Fruit fly (Drosophila melanogaster) whole organism, embryonic: ENCODE data around the gene CG13029.

Experiments used
- Blimp-1 ChIP-seq: fragments of 200-800 bp; sonication (Bioruptor generic); optimal IDR thresholded peaks from 3 replicates; lab custom pipeline; 2018; ENCODE audit warnings: missing biosample characterization, missing genetic modification characterization, mild to moderate bottlenecking, moderate library complexity, missing genetic modification reagents
- CG10147 ChIP-seq: fragments of 200-800 bp; sonication (Bioruptor generic); optimal IDR thresholded peaks from 2 replicates; lab custom pipeline; 2019; ENCODE audit warnings: missing biosample characterization, mild to moderate bottlenecking, missing genetic modification characterization, moderate library complexity
- CG11504 ChIP-seq: fragments of 200-800 bp; sonication (Bioruptor generic); optimal IDR thresholded peaks from 3 replicates; lab custom pipeline; 2019; ENCODE audit warnings: missing biosample characterization, mild to moderate bottlenecking, missing genetic modification characterization, moderate library complexity
- CG13287 ChIP-seq: fragments of 200-800 bp; sonication (Bioruptor generic); IDR thresholded peaks from 2 replicates; pipeline ENCODE4 v1.3.6; 2022; ENCODE audit warnings: missing biosample characterization, missing genetic modification characterization; ENCODE audit not compliant: partially characterized antibody
- CG13296 ChIP-seq: fragments of 200-800 bp; sonication (Bioruptor generic); optimal IDR thresholded peaks from 3 replicates; lab custom pipeline; 2018; ENCODE audit warnings: missing biosample characterization, mild to moderate bottlenecking, missing genetic modification characterization
- CG14014 ChIP-seq: fragments of 200-800 bp; sonication (Bioruptor generic); IDR thresholded peaks from 2 replicates; pipeline ENCODE4 v1.3.6; 2022; ENCODE audit warnings: missing biosample characterization, missing genetic modification characterization
- CG14050 ChIP-seq: fragments of 200-800 bp; sonication (Bioruptor generic); IDR thresholded peaks from 3 replicates; pipeline ENCODE4 v1.3.6; 2022; ENCODE audit warnings: missing biosample characterization, missing genetic modification characterization
- CG14860 ChIP-seq: fragments of 200-800 bp; sonication (Bioruptor generic); IDR thresholded peaks from 3 replicates; pipeline ENCODE4 v1.3.6; 2022; ENCODE audit warnings: missing biosample characterization, missing genetic modification characterization; ENCODE audit not compliant: partially characterized antibody
- CG16779 ChIP-seq: fragments of 200-800 bp; sonication (Bioruptor generic); IDR thresholded peaks from 2 replicates; pipeline ENCODE4 v1.3.6; 2022; ENCODE audit warnings: missing biosample characterization, missing genetic modification characterization
- CG17361 ChIP-seq: fragments of 200-800 bp; sonication (Bioruptor generic); IDR thresholded peaks from 3 replicates; pipeline ENCODE4 v1.3.6; 2022; ENCODE audit warnings: missing biosample characterization, missing genetic modification characterization
- CG17385 ChIP-seq: fragments of 200-800 bp; sonication (Bioruptor generic); optimal IDR thresholded peaks from 3 replicates; lab custom pipeline; 2018; ENCODE audit warnings: missing biosample characterization, mild to moderate bottlenecking, missing genetic modification characterization
- CG18262 ChIP-seq: fragments of 200-800 bp; optimal IDR thresholded peaks from 3 replicates; lab custom pipeline; 2019; ENCODE audit warnings: missing biosample characterization, mild to moderate bottlenecking, missing genetic modification characterization, moderate library complexity
- CG18764 ChIP-seq: fragments of 200-800 bp; sonication (Bioruptor generic); optimal IDR thresholded peaks from 3 replicates; lab custom pipeline; 2016; ENCODE audit warnings: missing biosample characterization, missing genetic modification characterization
- CG2678 ChIP-seq: fragments of 200-800 bp; sonication (Bioruptor generic); optimal IDR thresholded peaks from 3 replicates; lab custom pipeline; 2019; ENCODE audit warnings: missing biosample characterization, mild to moderate bottlenecking, missing genetic modification characterization, moderate library complexity
- CG3847 ChIP-seq: fragments of 200-800 bp; sonication (Bioruptor generic); IDR thresholded peaks from 2 replicates; pipeline ENCODE4 v1.3.6; 2022; ENCODE audit warnings: missing biosample characterization, missing genetic modification characterization
- CG4424 ChIP-seq: fragments of 200-800 bp; sonication (Bioruptor generic); optimal IDR thresholded peaks from 3 replicates; lab custom pipeline; 2016; ENCODE audit warnings: missing biosample characterization, missing genetic modification characterization
- CG7556 ChIP-seq: fragments of 200-800 bp; sonication (Bioruptor generic); optimal IDR thresholded peaks from 2 replicates; lab custom pipeline; 2017; ENCODE audit warnings: missing biosample characterization, mild to moderate bottlenecking, missing genetic modification characterization
- CG9437 ChIP-seq: fragments of 200-800 bp; sonication (Bioruptor generic); optimal IDR thresholded peaks from 2 replicates; lab custom pipeline; 2018; ENCODE audit warnings: missing biosample characterization, mild to moderate bottlenecking, missing genetic modification characterization
- CG9609 ChIP-seq: fragments of 200-800 bp; sonication (Bioruptor generic); optimal IDR thresholded peaks from 3 replicates; lab custom pipeline; 2016; ENCODE audit warnings: missing biosample characterization, missing genetic modification characterization
- CG9932 ChIP-seq: fragments of 200-800 bp; sonication (Bioruptor generic); IDR thresholded peaks from 2 replicates; pipeline ENCODE4 v1.3.6; 2022; ENCODE audit warnings: missing biosample characterization, missing genetic modification characterization
- CoRest ChIP-seq: fragments of 200-800 bp; sonication (Bioruptor generic); optimal IDR thresholded peaks from 3 replicates; lab custom pipeline; 2018; ENCODE audit warnings: missing biosample characterization, mild to moderate bottlenecking, missing genetic modification characterization, moderate library complexity
- Dip2 ChIP-seq: fragments of 200-800 bp; sonication (Bioruptor generic); IDR thresholded peaks from 2 replicates; pipeline ENCODE4 v1.3.6; 2022; ENCODE audit warnings: missing biosample characterization, missing genetic modification characterization
- Ets65A ChIP-seq: fragments of 200-800 bp; sonication (Bioruptor generic); peaks from one replicate; lab custom pipeline; 2016; ENCODE audit warnings: missing biosample characterization, missing genetic modification characterization
- Fer1 ChIP-seq: fragments of 200-800 bp; sonication (Bioruptor generic); optimal IDR thresholded peaks from 2 replicates; lab custom pipeline; 2017; ENCODE audit warnings: missing biosample characterization, mild to moderate bottlenecking, missing genetic modification characterization
- Jarid2 ChIP-seq: fragments of 200-800 bp; sonication (Bioruptor generic); optimal IDR thresholded peaks from 3 replicates; lab custom pipeline; 2017; ENCODE audit warnings: mild to moderate bottlenecking, missing biosample characterization, missing genetic modification reagents, missing genetic modification characterization
- Mes4 ChIP-seq: fragments of 200-800 bp; sonication (Bioruptor generic); optimal IDR thresholded peaks from 2 replicates; lab custom pipeline; 2016; ENCODE audit warnings: missing biosample characterization, missing genetic modification characterization
- Nf-YA ChIP-seq: fragments of 200-800 bp; sonication (Bioruptor generic); IDR thresholded peaks from 2 replicates; pipeline ENCODE4 v1.3.6; 2022; ENCODE audit warnings: missing biosample characterization, missing genetic modification characterization
- Oaz ChIP-seq: fragments of 200-800 bp; sonication (Bioruptor generic); IDR thresholded peaks from 2 replicates; pipeline ENCODE4 v1.3.6; 2022; ENCODE audit warnings: missing biosample characterization, missing genetic modification characterization
- Side ChIP-seq: fragments of 200-800 bp; sonication (Bioruptor generic); optimal IDR thresholded peaks from 2 replicates; lab custom pipeline; 2016; ENCODE audit warnings: missing biosample characterization, missing genetic modification characterization
- Sox102F ChIP-seq: fragments of 200-800 bp; sonication (Bioruptor generic); optimal IDR thresholded peaks from 2 replicates; lab custom pipeline; 2018; ENCODE audit warnings: missing biosample characterization, mild to moderate bottlenecking, missing genetic modification characterization, moderate library complexity
- TFAM ChIP-seq: fragments of 200-800 bp; sonication (Bioruptor generic); optimal IDR thresholded peaks from 2 replicates; lab custom pipeline; 2017; ENCODE audit warnings: missing biosample characterization, missing genetic modification characterization, inconsistent platforms
- Xrp1 ChIP-seq: fragments of 200-800 bp; sonication (Bioruptor generic); IDR thresholded peaks from 2 replicates; pipeline ENCODE4 v1.3.6; 2022; ENCODE audit warnings: missing biosample characterization, missing genetic modification characterization
- chif ChIP-seq, 2 experiments: fragments of 200-800 bp; sonication (Bioruptor generic); optimal IDR thresholded peaks; 3 replicates each; lab custom pipeline; 2016; ENCODE audit warnings: missing biosample characterization in 2 of 2, missing genetic modification characterization in 2 of 2
- crc ChIP-seq: fragments of 200-800 bp; sonication (Bioruptor generic); optimal IDR thresholded peaks from 2 replicates; lab custom pipeline; 2016; ENCODE audit warnings: missing biosample characterization, missing genetic modification characterization
- eve ChIP-seq, 2 experiments: fragments of >200 bp; optimal IDR thresholded peaks; 2 replicates each; lab custom pipeline; 2017; ENCODE audit warnings: missing biosample characterization in 2 of 2, missing genetic modification characterization in 2 of 2
- fu2 ChIP-seq: fragments of 200-800 bp; sonication (Bioruptor generic); optimal IDR thresholded peaks from 2 replicates; lab custom pipeline; 2016; ENCODE audit warnings: missing biosample characterization, missing genetic modification characterization
- gcm2 ChIP-seq: fragments of 200-800 bp; sonication (Bioruptor generic); optimal IDR thresholded peaks from 2 replicates; lab custom pipeline; 2016; ENCODE audit warnings: missing biosample characterization, missing genetic modification characterization
- gem ChIP-seq: fragments of 200-800 bp; sonication (Bioruptor generic); optimal IDR thresholded peaks from 2 replicates; lab custom pipeline; 2019; ENCODE audit warnings: missing biosample characterization, mild to moderate bottlenecking, missing genetic modification characterization, moderate library complexity
- gfzf ChIP-seq: fragments of 200-800 bp; sonication (Bioruptor generic); optimal IDR thresholded peaks from 2 replicates; lab custom pipeline; 2016; ENCODE audit warnings: missing biosample characterization, mild to moderate bottlenecking, missing genetic modification characterization, moderate library complexity
- grau ChIP-seq: fragments of 200-800 bp; optimal IDR thresholded peaks from 3 replicates; lab custom pipeline; 2019; ENCODE audit warnings: missing biosample characterization, mild to moderate bottlenecking, missing genetic modification characterization, moderate library complexity
- gsb ChIP-seq: fragments of 200-800 bp; sonication (Bioruptor generic); IDR thresholded peaks from 2 replicates; pipeline ENCODE4 v1.3.6; 2022; ENCODE audit warnings: missing biosample characterization, missing genetic modification characterization
- prd ChIP-seq, 3 experiments: fragments of >200 bp in 2 of 3; fragments of 200-800 bp in 1 of 3; sonication (Bioruptor generic) in 1 of 3; optimal IDR thresholded peaks in 2 of 3; IDR thresholded peaks in 1 of 3; 2 replicates in 2 of 3; 3 replicates in 1 of 3; pipeline versions ENCODE4 v1.3.6 to Lab custom; 2017 to 2022; ENCODE audit warnings: missing biosample characterization in 1 of 3, missing genetic modification characterization in 1 of 3
- pros ChIP-seq: fragments of 200-800 bp; sonication (Bioruptor generic); optimal IDR thresholded peaks from 3 replicates; lab custom pipeline; 2019; ENCODE audit warnings: missing biosample characterization, mild to moderate bottlenecking, missing genetic modification characterization, moderate library complexity
- slp2 ChIP-seq: fragments of 200-800 bp; sonication (Bioruptor generic); optimal IDR thresholded peaks from 2 replicates; lab custom pipeline; 2016; ENCODE audit warnings: missing biosample characterization, missing genetic modification characterization
- sr ChIP-seq: fragments of 200-800 bp; sonication (Bioruptor generic); IDR thresholded peaks from 3 replicates; pipeline ENCODE4 v1.3.6; 2022; ENCODE audit warnings: missing biosample characterization, missing genetic modification characterization
- tap ChIP-seq: fragments of 200-800 bp; optimal IDR thresholded peaks from 3 replicates; lab custom pipeline; 2019; ENCODE audit warnings: missing biosample characterization, mild to moderate bottlenecking, missing genetic modification characterization, moderate library complexity

Gene CG13029

DNA sequence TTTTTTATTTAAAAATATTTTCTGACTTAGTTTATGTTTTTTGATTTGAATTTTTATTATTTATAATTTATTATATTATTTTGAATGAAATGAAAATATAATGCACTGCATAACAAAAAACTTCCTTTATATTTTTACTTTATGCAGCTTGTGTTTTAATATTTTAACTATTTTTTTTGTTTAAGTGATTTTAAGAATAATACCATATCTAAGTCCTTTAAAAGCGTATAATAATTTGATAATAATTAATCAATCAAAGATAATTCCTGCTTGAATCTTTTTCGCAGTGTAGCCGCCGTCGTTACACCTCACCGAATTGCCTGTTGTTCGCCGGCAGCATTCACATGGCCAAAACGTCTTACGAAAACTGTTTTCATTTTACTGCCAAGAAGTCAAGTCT lies 35.2 kb upstream of the CG13029 start (continued):
- TF ChIP-seq TFAM (GFP tag; lab: Kevin White, UChicago) = no peak
- peak; percentile 8 for TF ChIP-seq CG4424 (GFP tag; lab: Kevin White, UChicago)
- TF ChIP-seq Side (GFP tag; lab: Kevin White, UChicago) = no peak
- TF ChIP-seq Dip2 (GFP tag; lab: Robert Waterston, UW) = no peak
- TF ChIP-seq CG10147 (GFP tag; lab: Kevin White, UChicago) = no peak
- peak; percentile 35 for TF ChIP-seq CG18262
- TF ChIP-seq CG17385 (GFP tag; lab: Kevin White, UChicago) = peak; percentile 14
- no peak for TF ChIP-seq slp2
- no peak for TF ChIP-seq CG9609 (GFP tag; lab: Kevin White, UChicago)
- TF ChIP-seq CG13296 (GFP tag; lab: Kevin White, UChicago) = peak; percentile 17
- TF ChIP-seq CG13287 = no peak
- TF ChIP-seq eve (GFP tag; optimal IDR thresholded peaks at IDR 0.05; lab: Kevin White, UChicago) = no peak
- TF ChIP-seq Nf-YA (GFP tag; lab: Robert Waterston, UW) = no peak
- no peak for TF ChIP-seq sr (GFP tag; lab: Robert Waterston, UW)
- TF ChIP-seq fu2 = no peak
- no peak for TF ChIP-seq pros
- TF ChIP-seq CG16779 (GFP tag; lab: Robert Waterston, UW) = no peak
- peak; percentile 32; the same call in 1 of the 2 replicates for TF ChIP-seq Xrp1 (GFP tag; lab: Robert Waterston, UW)
- TF ChIP-seq gcm2 (GFP tag; lab: Kevin White, UChicago) = no peak
- peak; percentile 45 for TF ChIP-seq CG9437 (GFP tag; lab: Kevin White, UChicago)
- TF ChIP-seq Blimp-1 (GFP tag; lab: Kevin White, UChicago) = peak; percentile 23
- peak; percentile 51 for TF ChIP-seq Sox102F (GFP tag; lab: Kevin White, UChicago)
- TF ChIP-seq Jarid2 (GFP tag; lab: Kevin White, UChicago) = no peak
- no peak for TF ChIP-seq CG14014 (GFP tag; lab: Robert Waterston, UW)
- no peak for TF ChIP-seq gfzf (GFP tag; lab: Kevin White, UChicago)
- peak; percentile 1 for TF ChIP-seq Fer1 (GFP tag; lab: Kevin White, UChicago)
- TF ChIP-seq CG2678 (tag; lab: Kevin White, UChicago) = peak; percentile 45
- TF ChIP-seq CoRest = peak; percentile 66
- no peak for TF ChIP-seq chif (GFP tag; optimal IDR thresholded peaks at IDR 0.05; lab: Kevin White, UChicago)
- TF ChIP-seq crc (GFP tag; lab: Kevin White, UChicago) = no peak
- no peak for TF ChIP-seq gsb (GFP tag; lab: Robert Waterston, UW)
- TF ChIP-seq CG14860 = no peak
- no peak for TF ChIP-seq CG18764 (GFP tag; lab: Kevin White, UChicago)
- TF ChIP-seq Oaz (GFP tag; lab: Robert Waterston, UW) = no peak
- TF ChIP-seq Ets65A (GFP tag; lab: Kevin White, UChicago) = peak; percentile 66
- TF ChIP-seq CG7556 (GFP tag; lab: Kevin White, UChicago) = peak; percentile 47
- TF ChIP-seq tap (tag; lab: Kevin White, UChicago) = peak; percentile 3
- no peak for TF ChIP-seq CG14050 (GFP tag; lab: Robert Waterston, UW)
- no peak for TF ChIP-seq Mes4 (GFP tag; lab: Kevin White, UChicago)
- TF ChIP-seq CG3847 = no peak
- peak; percentile 72 for TF ChIP-seq gem (tag; lab: Kevin White, UChicago)
- peak; percentile 73 for TF ChIP-seq CG11504 (tag; lab: Kevin White, UChicago)
- 0 out of 3 replicates have a peak, but pooled peaks have one; percentile 45 for TF ChIP-seq CG17361 (GFP tag; lab: Robert Waterston, UW)
- peak; percentile 56 for TF ChIP-seq grau (tag; lab: Kevin White, UChicago)
- TF ChIP-seq CG9932 = no peak
- TF ChIP-seq prd (optimal IDR thresholded peaks at IDR 0.05; lab: Kevin White, UChicago) = no peak
- no peak for TF ChIP-seq prd (GFP tag; IDR thresholded peaks at IDR 0.05; lab: Robert Waterston, UW)
- TF ChIP-seq, all 482 proteins: peak for 46
